Worm (Caenorhabditis elegans): ENCODE results near the gene cgt-3.

The cgt-3 gene

ce11 chrII:5880677-5881076 is 30.4 kb upstream of the cgt-3 start:
- TF ChIP-seq cog-1 (tag; optimal IDR thresholded peaks at IDR 0.05): no peak
- TF ChIP-seq tab-1 (GFP tag; IDR thresholded peaks at IDR 0.05): no peak
- no peak for TF ChIP-seq med-1 (GFP tag; optimal IDR thresholded peaks at IDR 0.05; ENCODE audit: insufficient read depth)
- no peak for TF ChIP-seq ref-1 (GFP tag; conservative IDR thresholded peaks at IDR 0.05)

ce11 chrII:5884252-5884651 is 26.9 kb upstream of the cgt-3 start, which contains the start of gene rfip-1:
Gene rfip-1 (plus strand): TSS chrII:5884552.
- TF ChIP-seq klf-2 (GFP tag; conservative IDR thresholded peaks at IDR 0.05) (no peak), flt-1 (GFP tag; IDR thresholded peaks at IDR 0.05) (no peak), med-1 (GFP tag; optimal IDR thresholded peaks at IDR 0.05; ENCODE audit: insufficient read depth) (no peak), ztf-23 (GFP tag; IDR thresholded peaks at IDR 0.05) (no peak), tab-1 (GFP tag; IDR thresholded peaks at IDR 0.05) (no peak), T22C8.4 (GFP tag; IDR thresholded peaks at IDR 0.05) (no peak), cog-1 (tag; optimal IDR thresholded peaks at IDR 0.05) (no peak), ztf-29 (GFP tag; IDR thresholded peaks at IDR 0.05) (no peak), ref-1 (GFP tag; conservative IDR thresholded peaks at IDR 0.05) (no peak)

ce11 chrII:5885966-5886621 is 25.0 kb upstream of the cgt-3 start:
- TF ChIP-seq ztf-23 (GFP tag; IDR thresholded peaks at IDR 0.05): no peak
- TF ChIP-seq tab-1 (GFP tag; IDR thresholded peaks at IDR 0.05): no peak
- TF ChIP-seq cog-1 (tag; optimal IDR thresholded peaks at IDR 0.05): no peak
- no peak for TF ChIP-seq T22C8.4 (GFP tag; IDR thresholded peaks at IDR 0.05)
- TF ChIP-seq ref-1 (GFP tag; conservative IDR thresholded peaks at IDR 0.05): no peak
- no peak for TF ChIP-seq flt-1 (GFP tag; IDR thresholded peaks at IDR 0.05)
- TF ChIP-seq med-1 (GFP tag; optimal IDR thresholded peaks at IDR 0.05; ENCODE audit: insufficient read depth): no peak
- no peak for TF ChIP-seq ztf-29 (GFP tag; IDR thresholded peaks at IDR 0.05)
- TF ChIP-seq klf-2 (GFP tag; conservative IDR thresholded peaks at IDR 0.05): no peak

ce11 chrII:5889417-5890139 is 21.5 kb upstream of the cgt-3 start:
- TF ChIP-seq ztf-23 (GFP tag; IDR thresholded peaks at IDR 0.05) (no peak), flt-1 (GFP tag; IDR thresholded peaks at IDR 0.05) (no peak), tab-1 (GFP tag; IDR thresholded peaks at IDR 0.05) (no peak), cog-1 (tag; optimal IDR thresholded peaks at IDR 0.05) (no peak), ztf-29 (GFP tag; IDR thresholded peaks at IDR 0.05) (no peak), klf-2 (GFP tag; conservative IDR thresholded peaks at IDR 0.05) (no peak), med-1 (GFP tag; optimal IDR thresholded peaks at IDR 0.05; ENCODE audit: insufficient read depth) (no peak), T22C8.4 (GFP tag; IDR thresholded peaks at IDR 0.05) (no peak), ref-1 (GFP tag; conservative IDR thresholded peaks at IDR 0.05) (no peak)

- TF ChIP-seq ztf-23 (GFP tag; IDR thresholded peaks at IDR 0.05) (no peak), ztf-29 (GFP tag; IDR thresholded peaks at IDR 0.05) (no peak), cog-1 (tag; optimal IDR thresholded peaks at IDR 0.05) (no peak), ref-1 (GFP tag; conservative IDR thresholded peaks at IDR 0.05) (no peak)
These were observed 18.3 kb upstream of the cgt-3 start for ce11 chrII:5892813-5893212.

ce11 chrII:5895870-5896269 is 15.3 kb upstream of the cgt-3 start, which contains the start of gene F59G1.4:
Gene F59G1.4 (plus strand): TSS chrII:5896170.
- no peak for TF ChIP-seq tab-1 (GFP tag; IDR thresholded peaks at IDR 0.05)
- no peak for TF ChIP-seq T22C8.4 (GFP tag; IDR thresholded peaks at IDR 0.05)

- TF ChIP-seq klf-2 (GFP tag; conservative IDR thresholded peaks at IDR 0.05) (no peak), ztf-29 (GFP tag; IDR thresholded peaks at IDR 0.05) (no peak), ztf-23 (GFP tag; IDR thresholded peaks at IDR 0.05) (no peak)
These were observed 14.6 kb upstream of the cgt-3 start for ce11 chrII:5896512-5896911.

- TF ChIP-seq tab-1 (GFP tag; IDR thresholded peaks at IDR 0.05) (no peak), T22C8.4 (GFP tag; IDR thresholded peaks at IDR 0.05) (no peak), ztf-29 (GFP tag; IDR thresholded peaks at IDR 0.05) (no peak), flt-1 (GFP tag; IDR thresholded peaks at IDR 0.05) (no peak), klf-2 (GFP tag; conservative IDR thresholded peaks at IDR 0.05) (no peak), cog-1 (tag; optimal IDR thresholded peaks at IDR 0.05) (no peak)
These were observed 12.0 kb upstream of the cgt-3 start for ce11 chrII:5899080-5899479.

ce11 chrII:5899865-5900486 is 11.1 kb upstream of the cgt-3 start:
- TF ChIP-seq ztf-23 (GFP tag; IDR thresholded peaks at IDR 0.05): no peak
- no peak for TF ChIP-seq ref-1 (GFP tag; conservative IDR thresholded peaks at IDR 0.05)
- no peak for TF ChIP-seq cog-1 (tag; optimal IDR thresholded peaks at IDR 0.05)
- TF ChIP-seq tab-1 (GFP tag; IDR thresholded peaks at IDR 0.05): no peak
- no peak for TF ChIP-seq klf-2 (GFP tag; conservative IDR thresholded peaks at IDR 0.05)
- TF ChIP-seq ztf-29 (GFP tag; IDR thresholded peaks at IDR 0.05): no peak
- no peak for TF ChIP-seq T22C8.4 (GFP tag; IDR thresholded peaks at IDR 0.05)

ce11 chrII:5901407-5902026 is 9.6 kb upstream of the cgt-3 start:
- TF ChIP-seq ztf-23 (GFP tag; IDR thresholded peaks at IDR 0.05): no peak
- TF ChIP-seq T22C8.4 (GFP tag; IDR thresholded peaks at IDR 0.05): no peak
- no peak for TF ChIP-seq klf-2 (GFP tag; conservative IDR thresholded peaks at IDR 0.05)
- TF ChIP-seq flt-1 (GFP tag; IDR thresholded peaks at IDR 0.05): no peak
- no peak for TF ChIP-seq ztf-29 (GFP tag; IDR thresholded peaks at IDR 0.05)
- TF ChIP-seq med-1 (GFP tag; optimal IDR thresholded peaks at IDR 0.05; ENCODE audit: insufficient read depth): no peak
- TF ChIP-seq ref-1 (GFP tag; conservative IDR thresholded peaks at IDR 0.05): no peak
